Worm (Caenorhabditis elegans) whole organism, young adult: ENCODE data around the gene T10D4.19.

Experiments used
- ama-1 ChIP-seq, 3 experiments: fragments of 150-350 bp in 1 of 3; sonication (generic microtip) in 2 of 3; optimal IDR thresholded peaks; 2 replicates each; lab custom pipeline; 2014 to 2018; ENCODE audit warnings: missing biosample characterization in 2 of 3, missing genetic modification characterization in 2 of 3, missing genetic modification reagents in 2 of 3
- cebp-2 ChIP-seq: fragments of 200-800 bp; sonication (Bioruptor generic); IDR thresholded peaks from 2 replicates; pipeline ENCODE4 v1.3.6; 2022; ENCODE audit warnings: missing genetic modification characterization, missing compliant biosample characterization
- hlh-26 ChIP-seq: fragments of 200-800 bp; sonication (Bioruptor generic); conservative IDR thresholded peaks from 2 replicates; pipeline ENCODE4 v1.3.6; 2022; ENCODE audit warnings: missing genetic modification reagents, missing genetic modification characterization, missing compliant biosample characterization
- lin-35 ChIP-seq, 3 experiments: fragments of 150-350 bp in 2 of 3; sonication (generic microtip) in 1 of 3; optimal IDR thresholded peaks; 2 replicates each; lab custom pipeline; 2014 to 2018; ENCODE audit warnings: missing biosample characterization in 3 of 3, missing genetic modification characterization in 3 of 3, missing genetic modification reagents in 3 of 3
- lin-40 ChIP-seq: sonication (generic microtip); optimal IDR thresholded peaks from 2 replicates; lab custom pipeline; 2016; ENCODE audit warnings: missing genetic modification characterization, mild to moderate bottlenecking, missing compliant biosample characterization, missing genotype, missing genetic modification reagents
- lin-54 ChIP-seq: fragments of 200-800 bp; sonication (Bioruptor generic); optimal IDR thresholded peaks from 2 replicates; lab custom pipeline; 2018; ENCODE audit warnings: mild to moderate bottlenecking, missing genetic modification characterization, missing compliant biosample characterization
- nhr-80 ChIP-seq: sonication (generic microtip); optimal IDR thresholded peaks from 2 replicates; lab custom pipeline; 2016; ENCODE audit warnings: missing genetic modification characterization, missing compliant biosample characterization
- rcor-1 ChIP-seq: fragments of 200-800 bp; sonication (Bioruptor generic); IDR thresholded peaks from 2 replicates; pipeline ENCODE4 v1.3.6; 2022; ENCODE audit warnings: missing genetic modification reagents, missing genetic modification characterization, missing compliant biosample characterization
- snpc-3.4 ChIP-seq: sonication (generic microtip); optimal IDR thresholded peaks from 2 replicates; lab custom pipeline; 2017; ENCODE audit warnings: missing genetic modification characterization, mild to moderate bottlenecking, missing compliant biosample characterization, antibody characterized with exemption, moderate library complexity, missing genotype, missing genetic modification reagents
- snpc-4 ChIP-seq, 5 experiments: fragments of 150-350 bp in 1 of 5; sonication (generic microtip) in 4 of 5; optimal IDR thresholded peaks; 2 replicates each; lab custom pipeline; 2014 to 2018; ENCODE audit warnings: missing genetic modification characterization in 5 of 5, missing biosample characterization in 3 of 5, antibody characterized with exemption in 2 of 5, mild to moderate bottlenecking in 2 of 5, missing compliant biosample characterization in 2 of 5, missing genotype in 2 of 5, moderate library complexity in 2 of 5, missing genetic modification reagents in 1 of 5
- zfh-2 ChIP-seq: fragments of 200-800 bp; sonication (Bioruptor generic); conservative IDR thresholded peaks from 2 replicates; pipeline ENCODE4 v1.3.6; 2022; ENCODE audit warnings: missing genetic modification reagents, missing genetic modification characterization, missing compliant biosample characterization
- ztf-26 ChIP-seq: sonication (generic microtip); optimal IDR thresholded peaks from 2 replicates; lab custom pipeline; 2017; ENCODE audit warnings: missing genetic modification characterization, missing compliant biosample characterization
- ztf-28 ChIP-seq: fragments of 200-800 bp; sonication (Bioruptor generic); IDR thresholded peaks from 2 replicates; pipeline ENCODE4 v1.3.6; 2022; ENCODE audit warnings: missing genetic modification reagents, missing genetic modification characterization, missing compliant biosample characterization

ce11 chrII:3151615-3152014 lies at the start of gene T10D4.19, which contains the start of gene T10D4.14:
- TF ChIP-seq nhr-80 (tag; lab: Kevin White, UChicago) (no peak), cebp-2 (GFP tag; lab: Robert Waterston, UW) (no peak), ztf-28 (GFP tag; lab: Robert Waterston, UW) (no peak), snpc-3.4 (tag; lab: Kevin White, UChicago) (no peak), lin-40 (no peak), ama-1 (optimal IDR thresholded peaks at IDR 0.05; lab: Kevin White, UChicago) (no peak), ama-1 (GFP tag; optimal IDR thresholded peaks at IDR 0.05; lab: Kevin White, UChicago) (no peak), lin-54 (GFP tag; lab: Kevin White, UChicago) (no peak), ztf-26 (tag; lab: Kevin White, UChicago) (no peak), snpc-4 (GFP tag; optimal IDR thresholded peaks at IDR 0.05; lab: Kevin White, UChicago) (no peak), snpc-4 (tag; optimal IDR thresholded peaks at IDR 0.05; lab: Kevin White, UChicago) (no peak), lin-35 (GFP tag; optimal IDR thresholded peaks at IDR 0.05; lab: Kevin White, UChicago) (no peak), zfh-2 (GFP tag; lab: Robert Waterston, UW) (no peak), rcor-1 (no peak), hlh-26 (GFP tag; lab: Robert Waterston, UW) (no peak)
